Fruit fly (Drosophila melanogaster) whole organism, embryonic: ENCODE results near the gene CG10274.
A peak's percentile ranks its signal among the peaks of the same experiment; 100 is the strongest.

Experiments used
- CG10321 ChIP-seq: fragments of 200-800 bp; sonication (Bioruptor generic); IDR thresholded peaks from 2 replicates; pipeline ENCODE4 v1.3.6; 2022; ENCODE audit warnings: missing biosample characterization, missing genetic modification characterization
- CG10959 ChIP-seq: fragments of 200-800 bp; sonication (Bioruptor generic); IDR thresholded peaks from 2 replicates; pipeline ENCODE4 v1.3.6; 2022; ENCODE audit warnings: missing biosample characterization, missing genetic modification characterization
- CG12769 ChIP-seq: fragments of 200-800 bp; sonication (Bioruptor generic); optimal IDR thresholded peaks from 2 replicates; lab custom pipeline; 2019; ENCODE audit warnings: missing biosample characterization, mild to moderate bottlenecking, missing genetic modification characterization, moderate library complexity
- CG13424 ChIP-seq: fragments of 200-800 bp; sonication (Bioruptor generic); optimal IDR thresholded peaks from 2 replicates; lab custom pipeline; 2019; ENCODE audit warnings: missing biosample characterization, mild to moderate bottlenecking, missing genetic modification characterization, moderate library complexity
- CG15011 ChIP-seq: fragments of 200-800 bp; sonication (Bioruptor generic); optimal IDR thresholded peaks from 3 replicates; lab custom pipeline; 2018; ENCODE audit warnings: missing biosample characterization, mild to moderate bottlenecking, missing genetic modification characterization
- CG15479 ChIP-seq: fragments of 200-800 bp; sonication (Bioruptor generic); optimal IDR thresholded peaks from 3 replicates; lab custom pipeline; 2019; ENCODE audit warnings: missing biosample characterization, mild to moderate bottlenecking, missing genetic modification characterization, moderate library complexity
- CG15601 ChIP-seq: fragments of 200-800 bp; sonication (Bioruptor generic); optimal IDR thresholded peaks from 3 replicates; lab custom pipeline; 2019; ENCODE audit warnings: missing biosample characterization, mild to moderate bottlenecking, missing genetic modification characterization, moderate library complexity
- CG15696 ChIP-seq: fragments of 200-800 bp; sonication (Bioruptor generic); optimal IDR thresholded peaks from 2 replicates; lab custom pipeline; 2019; ENCODE audit warnings: missing biosample characterization, mild to moderate bottlenecking, missing genetic modification characterization, moderate library complexity
- CG1603 ChIP-seq: fragments of 200-800 bp; sonication (Bioruptor generic); optimal IDR thresholded peaks from 2 replicates; lab custom pipeline; 2019; ENCODE audit warnings: missing biosample characterization, mild to moderate bottlenecking, missing genetic modification characterization, moderate library complexity
- CG17361 ChIP-seq: fragments of 200-800 bp; sonication (Bioruptor generic); IDR thresholded peaks from 3 replicates; pipeline ENCODE4 v1.3.6; 2022; ENCODE audit warnings: missing biosample characterization, missing genetic modification characterization
- CG17912 ChIP-seq: fragments of 200-800 bp; sonication (Bioruptor generic); optimal IDR thresholded peaks from 2 replicates; lab custom pipeline; 2018; ENCODE audit warnings: missing biosample characterization, mild to moderate bottlenecking, missing genetic modification characterization
- CG18262 ChIP-seq: fragments of 200-800 bp; optimal IDR thresholded peaks from 3 replicates; lab custom pipeline; 2019; ENCODE audit warnings: missing biosample characterization, mild to moderate bottlenecking, missing genetic modification characterization, moderate library complexity
- CG3065 ChIP-seq: fragments of 200-800 bp; sonication (Bioruptor generic); optimal IDR thresholded peaks from 2 replicates; lab custom pipeline; 2016; ENCODE audit warnings: missing biosample characterization, missing genetic modification characterization
- CG32532 ChIP-seq: fragments of 200-800 bp; sonication (Bioruptor generic); IDR thresholded peaks from 2 replicates; pipeline ENCODE4 v1.3.6; 2022; ENCODE audit warnings: missing biosample characterization, missing genetic modification characterization
- CG34422 ChIP-seq: fragments of 200-800 bp; sonication (Bioruptor generic); IDR thresholded peaks from 3 replicates; pipeline ENCODE4 v1.3.6; 2022; ENCODE audit warnings: missing biosample characterization, missing genetic modification characterization
- CG4730 ChIP-seq: fragments of 200-800 bp; sonication (Bioruptor generic); IDR thresholded peaks from 2 replicates; pipeline ENCODE4 v1.3.6; 2022; ENCODE audit warnings: missing biosample characterization, missing genetic modification characterization
- CG6791 ChIP-seq: fragments of 200-800 bp; sonication (Bioruptor generic); IDR thresholded peaks from 3 replicates; pipeline ENCODE4 v1.3.6; 2022; ENCODE audit warnings: missing biosample characterization, missing genetic modification characterization; ENCODE audit not compliant: partially characterized antibody
- CG8478 ChIP-seq: fragments of >200 bp; optimal IDR thresholded peaks from 2 replicates; lab custom pipeline; 2018
- CG9215 ChIP-seq: fragments of 200-800 bp; sonication (Bioruptor generic); IDR thresholded peaks from 2 replicates; pipeline ENCODE4 v1.3.6; 2022; ENCODE audit warnings: missing biosample characterization, missing genetic modification characterization
- CG9817 ChIP-seq: fragments of 200-800 bp; sonication (Bioruptor generic); optimal IDR thresholded peaks from 2 replicates; lab custom pipeline; 2018; ENCODE audit warnings: missing biosample characterization, mild to moderate bottlenecking, missing genetic modification characterization, moderate library complexity
- D ChIP-seq, 2 experiments: fragments of 200-800 bp in 1 of 2; fragments of >200 bp in 1 of 2; sonication (Bioruptor generic) in 1 of 2; optimal IDR thresholded peaks; 2 replicates in 1 of 2; 3 replicates in 1 of 2; lab custom pipeline; 2017; ENCODE audit warnings: mild to moderate bottlenecking in 1 of 2, missing biosample characterization in 1 of 2, missing genetic modification characterization in 1 of 2, missing genetic modification reagents in 1 of 2
- Dip2 ChIP-seq: fragments of 200-800 bp; sonication (Bioruptor generic); IDR thresholded peaks from 2 replicates; pipeline ENCODE4 v1.3.6; 2022; ENCODE audit warnings: missing biosample characterization, missing genetic modification characterization
- HmgZ ChIP-seq: fragments of 200-800 bp; sonication (Bioruptor generic); optimal IDR thresholded peaks from 2 replicates; lab custom pipeline; 2018; ENCODE audit warnings: missing biosample characterization, mild to moderate bottlenecking, missing genetic modification characterization
- Hmx ChIP-seq: fragments of 200-800 bp; sonication (Bioruptor generic); optimal IDR thresholded peaks from 2 replicates; lab custom pipeline; 2016; ENCODE audit warnings: missing biosample characterization, missing genetic modification characterization
- Nf-YB ChIP-seq: fragments of 200-800 bp; sonication (Bioruptor generic); optimal IDR thresholded peaks from 3 replicates; lab custom pipeline; 2019; ENCODE audit warnings: missing biosample characterization, mild to moderate bottlenecking, missing genetic modification characterization, moderate library complexity
- Poxn ChIP-seq: fragments of 200-800 bp; sonication (Bioruptor generic); IDR thresholded peaks from 2 replicates; pipeline ENCODE4 v1.3.6; 2022; ENCODE audit warnings: missing biosample characterization, missing genetic modification characterization
- Six4 ChIP-seq: fragments of 200-800 bp; sonication (Bioruptor generic); optimal IDR thresholded peaks from 2 replicates; lab custom pipeline; 2016; ENCODE audit warnings: missing biosample characterization, missing genetic modification characterization
- Sox102F ChIP-seq: fragments of 200-800 bp; sonication (Bioruptor generic); optimal IDR thresholded peaks from 2 replicates; lab custom pipeline; 2018; ENCODE audit warnings: missing biosample characterization, mild to moderate bottlenecking, missing genetic modification characterization, moderate library complexity
- Spps ChIP-seq: fragments of 200-800 bp; sonication (Bioruptor generic); optimal IDR thresholded peaks from 2 replicates; lab custom pipeline; 2018; ENCODE audit warnings: missing biosample characterization, mild to moderate bottlenecking, missing genetic modification characterization
- Xrp1 ChIP-seq: fragments of 200-800 bp; sonication (Bioruptor generic); IDR thresholded peaks from 2 replicates; pipeline ENCODE4 v1.3.6; 2022; ENCODE audit warnings: missing biosample characterization, missing genetic modification characterization
- caup ChIP-seq: fragments of 200-800 bp; sonication (Bioruptor generic); optimal IDR thresholded peaks from 3 replicates; lab custom pipeline; 2017; ENCODE audit warnings: missing biosample characterization, mild to moderate bottlenecking, missing genetic modification characterization, moderate library complexity; ENCODE audit not compliant: severe bottlenecking
- crc ChIP-seq: fragments of 200-800 bp; sonication (Bioruptor generic); optimal IDR thresholded peaks from 2 replicates; lab custom pipeline; 2016; ENCODE audit warnings: missing biosample characterization, missing genetic modification characterization
- disco-r ChIP-seq: fragments of 200-800 bp; sonication (Bioruptor generic); optimal IDR thresholded peaks from 2 replicates; lab custom pipeline; 2016; ENCODE audit warnings: missing biosample characterization, missing genetic modification characterization
- gfzf ChIP-seq: fragments of 200-800 bp; sonication (Bioruptor generic); optimal IDR thresholded peaks from 2 replicates; lab custom pipeline; 2016; ENCODE audit warnings: missing biosample characterization, mild to moderate bottlenecking, missing genetic modification characterization, moderate library complexity
- gsb ChIP-seq: fragments of 200-800 bp; sonication (Bioruptor generic); IDR thresholded peaks from 2 replicates; pipeline ENCODE4 v1.3.6; 2022; ENCODE audit warnings: missing biosample characterization, missing genetic modification characterization
- kni ChIP-seq: fragments of 200-800 bp; sonication (Bioruptor generic); optimal IDR thresholded peaks from 3 replicates; lab custom pipeline; 2017; ENCODE audit warnings: mild to moderate bottlenecking, missing biosample characterization, missing genetic modification reagents, missing genetic modification characterization
- lilli ChIP-seq: fragments of 200-800 bp; sonication (Bioruptor generic); optimal IDR thresholded peaks from 3 replicates; lab custom pipeline; 2016; ENCODE audit warnings: missing biosample characterization, missing genetic modification characterization
- lov ChIP-seq, 2 experiments: fragments of 200-800 bp in 1 of 2; fragments of >200 bp in 1 of 2; sonication (Bioruptor generic) in 1 of 2; IDR thresholded peaks in 1 of 2; optimal IDR thresholded peaks in 1 of 2; 2 replicates in 1 of 2; 3 replicates in 1 of 2; pipeline versions ENCODE4 v1.3.6 to Lab custom; 2017 to 2022; ENCODE audit warnings: missing biosample characterization in 1 of 2, missing genetic modification characterization in 1 of 2
- pho ChIP-seq: fragments of 200-800 bp; sonication (Bioruptor generic); optimal IDR thresholded peaks from 2 replicates; lab custom pipeline; 2016; ENCODE audit warnings: missing biosample characterization, missing genetic modification characterization
- pita ChIP-seq: fragments of 200-800 bp; sonication (Bioruptor generic); optimal IDR thresholded peaks from 2 replicates; lab custom pipeline; 2017; ENCODE audit warnings: missing biosample characterization, mild to moderate bottlenecking, missing genetic modification characterization
- prd ChIP-seq, 3 experiments: fragments of >200 bp in 2 of 3; fragments of 200-800 bp in 1 of 3; sonication (Bioruptor generic) in 1 of 3; optimal IDR thresholded peaks in 2 of 3; IDR thresholded peaks in 1 of 3; 2 replicates in 2 of 3; 3 replicates in 1 of 3; pipeline versions ENCODE4 v1.3.6 to Lab custom; 2017 to 2022; ENCODE audit warnings: missing biosample characterization in 1 of 3, missing genetic modification characterization in 1 of 3
- repo ChIP-seq: fragments of 200-800 bp; sonication (Bioruptor generic); optimal IDR thresholded peaks from 2 replicates; lab custom pipeline; 2016; ENCODE audit warnings: missing biosample characterization, missing genetic modification characterization
- salm ChIP-seq: fragments of 200-800 bp; sonication (Bioruptor generic); optimal IDR thresholded peaks from 2 replicates; lab custom pipeline; 2018; ENCODE audit warnings: missing biosample characterization, mild to moderate bottlenecking, missing genetic modification characterization
- sens-2 ChIP-seq: fragments of 200-800 bp; sonication (Bioruptor generic); IDR thresholded peaks from 2 replicates; pipeline ENCODE4 v1.3.6; 2022; ENCODE audit warnings: missing biosample characterization, missing genetic modification characterization
- slp2 ChIP-seq: fragments of 200-800 bp; sonication (Bioruptor generic); optimal IDR thresholded peaks from 2 replicates; lab custom pipeline; 2016; ENCODE audit warnings: missing biosample characterization, missing genetic modification characterization
- sug ChIP-seq: fragments of 200-800 bp; optimal IDR thresholded peaks from 2 replicates; lab custom pipeline; 2019; ENCODE audit warnings: missing biosample characterization, mild to moderate bottlenecking, missing genetic modification characterization, moderate library complexity
- wdn ChIP-seq: fragments of 200-800 bp; sonication (Bioruptor generic); IDR thresholded peaks from 2 replicates; pipeline ENCODE4 v1.3.6; 2022; ENCODE audit warnings: missing biosample characterization, missing genetic modification characterization
- wor ChIP-seq: fragments of 200-800 bp; sonication (Bioruptor generic); IDR thresholded peaks from 2 replicates; pipeline ENCODE4 v1.3.6; 2022; ENCODE audit warnings: missing biosample characterization, missing genetic modification characterization
- zf30C ChIP-seq: fragments of 200-800 bp; sonication (Bioruptor generic); optimal IDR thresholded peaks from 3 replicates; lab custom pipeline; 2018; ENCODE audit warnings: missing biosample characterization, mild to moderate bottlenecking, missing genetic modification characterization

The CG10274 gene

DNA sequence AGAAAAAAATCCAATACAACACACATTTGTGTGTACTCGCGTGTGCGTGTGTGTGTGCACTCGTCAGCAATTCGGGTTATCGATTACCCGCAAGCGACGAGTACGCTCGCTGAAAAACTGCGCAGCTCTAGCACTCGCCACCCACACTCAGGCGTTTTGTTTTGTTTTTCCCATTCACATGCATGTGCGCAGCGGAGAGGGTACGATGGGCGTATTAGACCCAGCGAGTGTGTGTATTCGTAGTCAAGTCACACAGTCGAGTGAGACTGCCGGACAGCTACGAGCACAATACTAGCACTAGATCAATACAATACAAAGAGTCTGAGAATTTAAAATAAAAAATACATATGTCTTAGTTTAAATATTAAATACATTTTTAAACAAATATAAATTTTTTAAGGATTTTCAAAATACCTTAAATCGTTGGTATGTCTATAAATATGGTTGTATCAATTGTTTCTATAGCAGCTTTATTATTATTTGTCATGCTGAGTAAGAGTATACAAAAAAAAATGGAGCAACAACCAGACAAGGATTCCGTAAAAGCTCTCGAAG, 3.3 kb upstream of the CG10274 start, which contains the start of the genes D19B and CG43293 (continued):
- TF ChIP-seq slp2 (GFP tag; lab: Kevin White, UChicago) = peak; percentile 72
- peak; percentile 90 for TF ChIP-seq Six4 (GFP tag; lab: Kevin White, UChicago)
- TF ChIP-seq zf30C (GFP tag; lab: Kevin White, UChicago) = peak; percentile 25
- TF ChIP-seq CG17912 = peak; percentile 47
- peak; percentile 81 for TF ChIP-seq CG10959 (GFP tag; lab: Robert Waterston, UW)
- TF ChIP-seq gsb (GFP tag; lab: Robert Waterston, UW) = peak; percentile 75
- TF ChIP-seq Xrp1 = peak; percentile 95
- TF ChIP-seq CG12769 = no peak
- TF ChIP-seq CG3065 (GFP tag; lab: Kevin White, UChicago) = peak; percentile 90
- TF ChIP-seq CG15479 (GFP tag; lab: Kevin White, UChicago) = peak; percentile 31
- peak; percentile 57 for TF ChIP-seq salm
- no peak for TF ChIP-seq prd (optimal IDR thresholded peaks at IDR 0.05; lab: Kevin White, UChicago)
- TF ChIP-seq prd (GFP tag; IDR thresholded peaks at IDR 0.05; lab: Robert Waterston, UW) = peak; percentile 94
- peak; percentile 87 for TF ChIP-seq CG13424 (tag; lab: Kevin White, UChicago)
- peak; percentile 80 for TF ChIP-seq sug (tag; lab: Kevin White, UChicago)
- peak; percentile 97 for TF ChIP-seq CG32532 (GFP tag; lab: Robert Waterston, UW)
- peak; percentile 89 for TF ChIP-seq Sox102F (GFP tag; lab: Kevin White, UChicago)
- peak; percentile 91 for TF ChIP-seq CG1603 (tag; lab: Kevin White, UChicago)
- TF ChIP-seq CG8478 (lab: Kevin White, UChicago) = peak; percentile 77
- TF ChIP-seq gfzf (GFP tag; lab: Kevin White, UChicago) = peak; percentile 21
- TF ChIP-seq sens-2 (GFP tag; lab: Robert Waterston, UW) = peak; percentile 64
- TF ChIP-seq CG15601 (tag; lab: Kevin White, UChicago) = peak; percentile 73
- peak; percentile 59; the same call in 2 of the 3 replicates for TF ChIP-seq CG6791 (GFP tag; lab: Robert Waterston, UW)
- TF ChIP-seq pho (GFP tag; lab: Kevin White, UChicago) = peak; percentile 85
- no peak for TF ChIP-seq kni (GFP tag; lab: Kevin White, UChicago)
- TF ChIP-seq CG34422 (GFP tag; lab: Robert Waterston, UW) = peak; percentile 94
- TF ChIP-seq CG17361 = peak; percentile 91
- TF ChIP-seq lilli (GFP tag; lab: Kevin White, UChicago) = peak; percentile 95
- peak; percentile 48 for TF ChIP-seq Hmx (GFP tag; lab: Kevin White, UChicago)
- TF ChIP-seq disco-r (GFP tag; lab: Kevin White, UChicago) = peak; percentile 57
- no peak for TF ChIP-seq CG15011 (GFP tag; lab: Kevin White, UChicago)
- TF ChIP-seq pita (GFP tag; lab: Kevin White, UChicago) = no peak
- peak; percentile 69 for TF ChIP-seq Nf-YB (GFP tag; lab: Kevin White, UChicago)
- TF ChIP-seq Poxn = peak; percentile 73
- TF ChIP-seq CG18262 = peak; percentile 85
- TF ChIP-seq caup (GFP tag; lab: Kevin White, UChicago) = peak; percentile 88
- TF ChIP-seq lov (optimal IDR thresholded peaks at IDR 0.05; lab: Kevin White, UChicago) = no peak
- TF ChIP-seq lov (GFP tag; IDR thresholded peaks at IDR 0.05; lab: Robert Waterston, UW) = peak; percentile 71; the same call in 2 of the 3 replicates
- TF ChIP-seq Dip2 (GFP tag; lab: Robert Waterston, UW) = no peak
- peak; percentile 92 for TF ChIP-seq HmgZ (tag; lab: Kevin White, UChicago)
- TF ChIP-seq Spps (tag; lab: Kevin White, UChicago) = peak; percentile 74
- peak; percentile 87 for TF ChIP-seq wdn
- peak; percentile 81 for TF ChIP-seq crc (GFP tag; lab: Kevin White, UChicago)
- TF ChIP-seq CG10321 (GFP tag; lab: Robert Waterston, UW) = peak; percentile 65
- TF ChIP-seq D (optimal IDR thresholded peaks at IDR 0.05; lab: Kevin White, UChicago) = peak; percentile 82
- TF ChIP-seq D (GFP tag; optimal IDR thresholded peaks at IDR 0.05; lab: Kevin White, UChicago) = peak; percentile 80
- TF ChIP-seq wor = peak; percentile 79
- TF ChIP-seq CG9215 (GFP tag; lab: Robert Waterston, UW) = peak; percentile 81
- peak; percentile 80 for TF ChIP-seq CG9817 (tag; lab: Kevin White, UChicago)
- peak; percentile 79 for TF ChIP-seq repo
- peak; percentile 58 for TF ChIP-seq CG15696
- TF ChIP-seq CG4730 (GFP tag; lab: Robert Waterston, UW) = peak; percentile 86
